Worm (Caenorhabditis elegans): ENCODE measurements around the gene dhhc-13.
A peak's percentile ranks its signal among the peaks of the same experiment; 100 is the strongest.

ce11 chrIV:5952966-5953365 lies 35.8 kb downstream of the dhhc-13 start:
- TF ChIP-seq egl-27 (tag; optimal IDR thresholded peaks at IDR 0.05) (no peak), Y116A8C.19 (tag; optimal IDR thresholded peaks at IDR 0.05; ENCODE audit: borderline replicate concordance) (no peak), dpl-1 (GFP tag; optimal IDR thresholded peaks at IDR 0.05) (peak in 1 of 3 experiments; percentile 11), ets-5 (GFP tag; IDR thresholded peaks at IDR 0.05) (no peak)

Data from whole organism, L1 larva.